Worm (Caenorhabditis elegans) whole organism, L2 larva: Measurements from ENCODE around the gene F42G2.5.
A peak's percentile ranks its signal among the peaks of the same experiment; 100 is the strongest.

Experiments
- C34F6.9 ChIP-seq: fragments of 150-350 bp; optimal IDR thresholded peaks from 2 replicates; lab custom pipeline; 2014; ENCODE audit warnings: missing biosample characterization, missing genetic modification characterization
- F13H6.1 ChIP-seq: sonication (generic microtip); optimal IDR thresholded peaks from 2 replicates; lab custom pipeline; 2016; ENCODE audit warnings: missing genetic modification characterization, missing compliant biosample characterization
- R02D3.7 ChIP-seq: fragments of 150-350 bp; optimal IDR thresholded peaks from 2 replicates; lab custom pipeline; 2014; ENCODE audit warnings: missing biosample characterization, missing genetic modification characterization
- Y55F3AM.14 ChIP-seq: fragments of 200-800 bp; sonication (Bioruptor generic); optimal IDR thresholded peaks from 2 replicates; lab custom pipeline; 2018; ENCODE audit warnings: mild to moderate bottlenecking, missing genetic modification characterization, missing compliant biosample characterization
- ZK546.5 ChIP-seq: sonication (generic microtip); optimal IDR thresholded peaks from 2 replicates; lab custom pipeline; 2017; ENCODE audit warnings: missing biosample characterization, missing genetic modification characterization
- alr-1 ChIP-seq: fragments of 150-350 bp; optimal IDR thresholded peaks from 2 replicates; lab custom pipeline; 2014; ENCODE audit warnings: missing biosample characterization, missing genetic modification characterization
- aly-2 ChIP-seq: fragments of 150-350 bp; optimal IDR thresholded peaks from 2 replicates; lab custom pipeline; 2014; ENCODE audit warnings: missing biosample characterization, missing genetic modification characterization
- ama-1 ChIP-seq: fragments of 150-350 bp; optimal IDR thresholded peaks from 2 replicates; lab custom pipeline; 2018; ENCODE audit warnings: inconsistent platforms
- blmp-1 ChIP-seq: sonication (generic microtip); optimal IDR thresholded peaks from 2 replicates; lab custom pipeline; 2017; ENCODE audit warnings: missing genetic modification characterization, mild to moderate bottlenecking, missing compliant biosample characterization, antibody characterized with exemption, moderate library complexity; ENCODE audit not compliant: insufficient read depth
- ceh-16 ChIP-seq: fragments of 150-350 bp; optimal IDR thresholded peaks from 2 replicates; lab custom pipeline; 2014; ENCODE audit warnings: missing biosample characterization, missing genetic modification characterization
- ceh-82 ChIP-seq: fragments of 150-350 bp; optimal IDR thresholded peaks from 2 replicates; lab custom pipeline; 2014; ENCODE audit warnings: missing biosample characterization, missing genetic modification characterization
- crh-2 ChIP-seq: sonication (generic microtip); optimal IDR thresholded peaks from 2 replicates; lab custom pipeline; 2017; ENCODE audit warnings: missing biosample characterization, missing genetic modification characterization
- dmd-4 ChIP-seq: sonication (generic microtip); optimal IDR thresholded peaks from 2 replicates; lab custom pipeline; 2017; ENCODE audit warnings: missing biosample characterization, missing genetic modification characterization
- egl-27 ChIP-seq: sonication (generic microtip); optimal IDR thresholded peaks from 3 replicates; lab custom pipeline; 2017; ENCODE audit warnings: missing biosample characterization, missing genetic modification reagents, missing genetic modification characterization
- elt-1 ChIP-seq: fragments of 150-350 bp; optimal IDR thresholded peaks from 2 replicates; lab custom pipeline; 2014; ENCODE audit warnings: missing biosample characterization, missing genetic modification characterization
- elt-3 ChIP-seq: sonication (generic microtip); optimal IDR thresholded peaks from 2 replicates; lab custom pipeline; 2017; ENCODE audit warnings: missing biosample characterization, missing genetic modification characterization
- fos-1 ChIP-seq: fragments of 150-350 bp; optimal IDR thresholded peaks from 2 replicates; lab custom pipeline; 2014; ENCODE audit warnings: missing biosample characterization, missing genetic modification characterization
- gmeb-1 ChIP-seq: fragments of 150-350 bp; optimal IDR thresholded peaks from 2 replicates; lab custom pipeline; 2014; ENCODE audit warnings: missing biosample characterization, missing genetic modification characterization
- lin-11 ChIP-seq: fragments of 150-350 bp; sonication (generic microtip); optimal IDR thresholded peaks from 2 replicates; lab custom pipeline; 2014; ENCODE audit warnings: missing biosample characterization, missing genetic modification characterization, inconsistent platforms, mixed read lengths
- lin-13 ChIP-seq: fragments of 150-350 bp; optimal IDR thresholded peaks from 2 replicates; lab custom pipeline; 2014; ENCODE audit warnings: missing biosample characterization, missing genetic modification reagents, missing genetic modification characterization
- lin-39 ChIP-seq: fragments of 150-350 bp; optimal IDR thresholded peaks from 2 replicates; lab custom pipeline; 2014; ENCODE audit warnings: missing biosample characterization, missing genetic modification reagents, missing genetic modification characterization
- lsy-2 ChIP-seq, 2 experiments: fragments of 150-350 bp in 1 of 2; sonication (generic microtip) in 1 of 2; optimal IDR thresholded peaks; 2 replicates each; lab custom pipeline; 2014 to 2017; ENCODE audit warnings: missing biosample characterization in 2 of 2, missing genetic modification characterization in 2 of 2
- mab-5 ChIP-seq: fragments of 150-350 bp; optimal IDR thresholded peaks from 2 replicates; lab custom pipeline; 2014; ENCODE audit warnings: missing biosample characterization, missing genetic modification characterization
- mbf-1 ChIP-seq: sonication (generic microtip); optimal IDR thresholded peaks from 2 replicates; lab custom pipeline; 2017; ENCODE audit warnings: missing biosample characterization, missing genetic modification characterization
- mdl-1 ChIP-seq, 2 experiments: fragments of 150-350 bp in 1 of 2; sonication (generic microtip) in 1 of 2; optimal IDR thresholded peaks; 2 replicates each; lab custom pipeline; 2017; ENCODE audit warnings: missing biosample characterization in 2 of 2, missing genetic modification characterization in 2 of 2
- nhr-10 ChIP-seq: sonication (generic microtip); optimal IDR thresholded peaks from 2 replicates; lab custom pipeline; 2017; ENCODE audit warnings: missing biosample characterization, missing genetic modification characterization
- nhr-11 ChIP-seq: fragments of 150-350 bp; optimal IDR thresholded peaks from 2 replicates; lab custom pipeline; 2014; ENCODE audit warnings: missing biosample characterization, missing genetic modification characterization
- nhr-12 ChIP-seq: fragments of 150-350 bp; optimal IDR thresholded peaks from 2 replicates; lab custom pipeline; 2014; ENCODE audit warnings: missing biosample characterization, missing genetic modification characterization
- nhr-129 ChIP-seq: fragments of 150-350 bp; optimal IDR thresholded peaks from 2 replicates; lab custom pipeline; 2014; ENCODE audit warnings: missing biosample characterization, missing genetic modification characterization
- nhr-21 ChIP-seq: fragments of 150-350 bp; optimal IDR thresholded peaks from 2 replicates; lab custom pipeline; 2014; ENCODE audit warnings: missing biosample characterization, missing genetic modification characterization
- nhr-23 ChIP-seq: fragments of 150-350 bp; optimal IDR thresholded peaks from 2 replicates; lab custom pipeline; 2014; ENCODE audit warnings: missing biosample characterization, missing genetic modification reagents, missing genetic modification characterization
- nhr-237 ChIP-seq: fragments of 150-350 bp; optimal IDR thresholded peaks from 2 replicates; lab custom pipeline; 2014; ENCODE audit warnings: missing biosample characterization, missing genetic modification characterization
- nhr-25 ChIP-seq: fragments of 150-350 bp; sonication (generic microtip); optimal IDR thresholded peaks from 3 replicates; lab custom pipeline; 2014; ENCODE audit warnings: missing biosample characterization, missing genetic modification characterization
- nhr-6 ChIP-seq: fragments of 150-350 bp; optimal IDR thresholded peaks from 2 replicates; lab custom pipeline; 2014; ENCODE audit warnings: missing biosample characterization, missing genetic modification characterization
- nhr-77 ChIP-seq: fragments of 150-350 bp; optimal IDR thresholded peaks from 2 replicates; lab custom pipeline; 2014; ENCODE audit warnings: missing biosample characterization, missing genetic modification characterization
- peb-1 ChIP-seq: fragments of 150-350 bp; optimal IDR thresholded peaks from 2 replicates; lab custom pipeline; 2014; ENCODE audit warnings: missing biosample characterization, missing genetic modification characterization
- sem-4 ChIP-seq: fragments of 150-350 bp; optimal IDR thresholded peaks from 2 replicates; lab custom pipeline; 2014; ENCODE audit warnings: missing biosample characterization, missing genetic modification reagents, missing genetic modification characterization
- skn-1 ChIP-seq: sonication (generic microtip); optimal IDR thresholded peaks from 2 replicates; lab custom pipeline; 2017; ENCODE audit warnings: missing biosample characterization, missing genetic modification characterization
- sma-3 ChIP-seq: sonication (generic microtip); optimal IDR thresholded peaks from 2 replicates; lab custom pipeline; 2016; ENCODE audit warnings: missing genetic modification reagents, missing genetic modification characterization, missing compliant biosample characterization
- sma-9 ChIP-seq, 2 experiments: fragments of 150-350 bp in 1 of 2; sonication (generic microtip) in 1 of 2; optimal IDR thresholded peaks; 2 replicates each; lab custom pipeline; 2014 to 2016; ENCODE audit warnings: missing genetic modification characterization in 2 of 2, mild to moderate bottlenecking in 1 of 2, missing biosample characterization in 1 of 2, missing compliant biosample characterization in 1 of 2, missing genetic modification reagents in 1 of 2, moderate library complexity in 1 of 2
- snpc-4 ChIP-seq: fragments of 150-350 bp; optimal IDR thresholded peaks from 2 replicates; lab custom pipeline; 2014; ENCODE audit warnings: missing biosample characterization, missing genetic modification characterization
- unc-39 ChIP-seq: fragments of 150-350 bp; optimal IDR thresholded peaks from 2 replicates; lab custom pipeline; 2014; ENCODE audit warnings: missing biosample characterization, missing genetic modification characterization
- unc-55 ChIP-seq: fragments of 150-350 bp; sonication (generic microtip); optimal IDR thresholded peaks from 3 replicates; lab custom pipeline; 2014; ENCODE audit warnings: missing biosample characterization, missing genetic modification reagents, missing genetic modification characterization
- unc-62 ChIP-seq: fragments of 150-350 bp; optimal IDR thresholded peaks from 2 replicates; lab custom pipeline; 2014; ENCODE audit warnings: missing biosample characterization, missing genetic modification reagents, missing genetic modification characterization
- zag-1 ChIP-seq: fragments of 150-350 bp; optimal IDR thresholded peaks from 2 replicates; lab custom pipeline; 2014; ENCODE audit warnings: missing biosample characterization, missing genetic modification characterization
- ztf-1 ChIP-seq: fragments of 200-800 bp; sonication (Bioruptor generic); conservative IDR thresholded peaks from 2 replicates; pipeline ENCODE4 v1.3.6; 2022; ENCODE audit warnings: missing genetic modification characterization, missing compliant biosample characterization
- ztf-11 ChIP-seq: sonication (generic microtip); optimal IDR thresholded peaks from 2 replicates; lab custom pipeline; 2017; ENCODE audit warnings: missing biosample characterization, missing genetic modification characterization
- ztf-4 ChIP-seq: fragments of 150-350 bp; optimal IDR thresholded peaks from 2 replicates; lab custom pipeline; 2014; ENCODE audit warnings: missing biosample characterization, missing genetic modification characterization

Gene F42G2.5

ce11 chrII:2379673-2380072, 38.1 kb downstream of the F42G2.5 start:
- TF ChIP-seq C34F6.9 (tag; lab: Kevin White, UChicago) (no peak), nhr-23 (tag; lab: Kevin White, UChicago) (no peak), gmeb-1 (tag; lab: Kevin White, UChicago) (no peak), mdl-1 (tag; optimal IDR thresholded peaks at IDR 0.05; lab: Kevin White, UChicago) (no peak), sma-3 (GFP tag; lab: Kevin White, UChicago) (no peak), R02D3.7 (tag; lab: Kevin White, UChicago) (no peak), skn-1 (tag; lab: Kevin White, UChicago) (no peak), egl-27 (no peak), dmd-4 (no peak), unc-55 (GFP tag; lab: Kevin White, UChicago) (no peak), crh-2 (no peak), nhr-11 (tag; lab: Kevin White, UChicago) (no peak), alr-1 (tag; lab: Kevin White, UChicago) (no peak), nhr-10 (no peak), nhr-77 (tag; lab: Kevin White, UChicago) (no peak), zag-1 (no peak), snpc-4 (tag; lab: Kevin White, UChicago) (no peak), sem-4 (no peak)
- TF ChIP-seq, all 48 proteins: peak for 0

ce11 chrII:2378465-2379009, 39.3 kb downstream of the F42G2.5 start:
- TF ChIP-seq nhr-77 (tag; lab: Kevin White, UChicago) = no peak
- no peak for TF ChIP-seq lin-11 (tag; lab: Kevin White, UChicago)
- TF ChIP-seq nhr-10 = no peak
- TF ChIP-seq unc-39 (tag; lab: Kevin White, UChicago) = no peak
- TF ChIP-seq peb-1 = no peak
- TF ChIP-seq snpc-4 (tag; lab: Kevin White, UChicago) = no peak
- TF ChIP-seq sma-3 (GFP tag; lab: Kevin White, UChicago) = peak; percentile 94
- no peak for TF ChIP-seq nhr-11 (tag; lab: Kevin White, UChicago)
- peak; percentile 54 for TF ChIP-seq gmeb-1 (tag; lab: Kevin White, UChicago)
- TF ChIP-seq ztf-1 (GFP tag; lab: Robert Waterston, UW) = no peak
- TF ChIP-seq lsy-2 (tag; optimal IDR thresholded peaks at IDR 0.05; lab: Kevin White, UChicago) = peak; percentile 31 to 81
- peak; percentile 67 for TF ChIP-seq F13H6.1 (tag; lab: Kevin White, UChicago)
- TF ChIP-seq blmp-1 = no peak
- no peak for TF ChIP-seq sem-4
- peak; percentile 79 for TF ChIP-seq sma-9 (GFP tag; optimal IDR thresholded peaks at IDR 0.05; lab: Kevin White, UChicago)
- no peak for TF ChIP-seq sma-9 (tag; optimal IDR thresholded peaks at IDR 0.05; lab: Kevin White, UChicago)
- TF ChIP-seq zag-1 = no peak
- TF ChIP-seq mbf-1 (tag; lab: Kevin White, UChicago) = no peak
- TF ChIP-seq elt-3 (tag; lab: Kevin White, UChicago) = no peak
- TF ChIP-seq fos-1 (tag; lab: Kevin White, UChicago) = peak; percentile 94
- no peak for TF ChIP-seq aly-2
- no peak for TF ChIP-seq mab-5
- TF ChIP-seq C34F6.9 (tag; lab: Kevin White, UChicago) = no peak
- no peak for TF ChIP-seq ceh-16
- TF ChIP-seq nhr-129 = no peak
- TF ChIP-seq ztf-11 (tag; lab: Kevin White, UChicago) = no peak
- TF ChIP-seq ceh-82 (tag; lab: Kevin White, UChicago) = no peak
- no peak for TF ChIP-seq nhr-12 (tag; lab: Kevin White, UChicago)
- TF ChIP-seq nhr-237 (tag; lab: Kevin White, UChicago) = no peak
- TF ChIP-seq nhr-21 (tag; lab: Kevin White, UChicago) = peak; percentile 5
- TF ChIP-seq mdl-1 (tag; optimal IDR thresholded peaks at IDR 0.05; lab: Kevin White, UChicago) = peak in 1 of 2 experiments; percentile 20
- TF ChIP-seq egl-27 = peak; percentile 97
- TF ChIP-seq nhr-6 (tag; lab: Kevin White, UChicago) = no peak
- TF ChIP-seq crh-2 = peak; percentile 88
- no peak for TF ChIP-seq ama-1 (lab: Kevin White, UChicago)
- TF ChIP-seq unc-62 (GFP tag; lab: Kevin White, UChicago) = no peak
- peak; percentile 18 for TF ChIP-seq skn-1 (tag; lab: Kevin White, UChicago)
- TF ChIP-seq lin-13 (GFP tag; lab: Kevin White, UChicago) = no peak
- TF ChIP-seq lin-39 (tag; lab: Kevin White, UChicago) = no peak
- TF ChIP-seq Y55F3AM.14 (GFP tag; lab: Kevin White, UChicago) = peak; percentile 31
- TF ChIP-seq nhr-23 (tag; lab: Kevin White, UChicago) = no peak
- no peak for TF ChIP-seq ztf-4 (tag; lab: Kevin White, UChicago)
- no peak for TF ChIP-seq nhr-25
- TF ChIP-seq unc-55 (GFP tag; lab: Kevin White, UChicago) = no peak
- no peak for TF ChIP-seq ZK546.5 (tag; lab: Kevin White, UChicago)
- no peak for TF ChIP-seq elt-1 (tag; lab: Kevin White, UChicago)
